Worm (Caenorhabditis elegans): Measurements from ENCODE around the gene npr-31.

npr-31 gene

ce11 chrII:7183493-7184272 lies 39.3 kb downstream of the npr-31 start, which contains the start of gene pdl-1 (continued):
- peak; percentile 21 for TF ChIP-seq elt-1 (tag; optimal IDR thresholded peaks at IDR 0.05; ENCODE audit: borderline replicate concordance, insufficient read depth)
- TF ChIP-seq tbx-8 (GFP tag; optimal IDR thresholded peaks at IDR 0.05), result peak; percentile 78
- TF ChIP-seq mab-5 (tag; optimal IDR thresholded peaks at IDR 0.05), result peak; percentile 2
- TF ChIP-seq ceh-39 (tag; optimal IDR thresholded peaks at IDR 0.05), result no peak
- no peak for TF ChIP-seq nhr-12 (tag; optimal IDR thresholded peaks at IDR 0.05)
- peak; percentile 93 for TF ChIP-seq sem-2 (GFP tag; optimal IDR thresholded peaks at IDR 0.05)
- TF ChIP-seq snpc-4 (tag; optimal IDR thresholded peaks at IDR 0.05), result no peak
- peak; percentile 43 for TF ChIP-seq nhr-28 (tag; optimal IDR thresholded peaks at IDR 0.05)

DNA sequence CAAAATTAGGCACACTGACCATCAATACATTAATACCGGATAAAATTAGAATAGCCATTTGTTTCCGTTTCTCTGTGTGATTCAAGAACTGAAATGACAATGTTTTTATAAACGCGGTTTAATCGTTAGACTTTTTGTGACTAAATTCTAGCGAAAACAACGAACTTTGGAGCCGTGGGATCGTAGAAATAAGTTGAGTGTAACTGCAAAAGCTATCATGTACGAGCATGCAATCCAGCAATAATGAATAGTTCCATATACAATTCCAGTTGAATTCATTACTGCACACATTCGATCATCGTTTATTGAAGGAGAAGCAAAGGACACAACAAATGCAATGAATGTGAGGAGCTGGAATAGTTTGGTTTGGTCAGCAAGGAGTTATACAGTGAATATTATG lies 41.7 kb downstream of the npr-31 start:
- TF ChIP-seq M03D4.4 (tag; optimal IDR thresholded peaks at IDR 0.05) (no peak), flh-1 (GFP tag; optimal IDR thresholded peaks at IDR 0.05) (no peak), unc-39 (tag; optimal IDR thresholded peaks at IDR 0.05) (no peak), pha-4 (tag; optimal IDR thresholded peaks at IDR 0.05) (no peak), ceh-83 (GFP tag; optimal IDR thresholded peaks at IDR 0.05) (no peak), unc-62 (GFP tag; optimal IDR thresholded peaks at IDR 0.05) (no peak), snpc-4 (tag; optimal IDR thresholded peaks at IDR 0.05) (no peak), drap-1 (GFP tag; optimal IDR thresholded peaks at IDR 0.05) (no peak), tbx-8 (GFP tag; optimal IDR thresholded peaks at IDR 0.05) (no peak), elt-3 (tag; optimal IDR thresholded peaks at IDR 0.05) (no peak), ceh-39 (tag; optimal IDR thresholded peaks at IDR 0.05) (no peak), bed-3 (GFP tag; optimal IDR thresholded peaks at IDR 0.05) (no peak), blmp-1 (tag; optimal IDR thresholded peaks at IDR 0.05) (no peak), sem-2 (GFP tag; optimal IDR thresholded peaks at IDR 0.05) (no peak), elt-1 (tag; optimal IDR thresholded peaks at IDR 0.05; ENCODE audit: borderline replicate concordance, insufficient read depth) (no peak), lin-13 (tag; optimal IDR thresholded peaks at IDR 0.05) (no peak)

- TF ChIP-seq ztf-11 (tag; optimal IDR thresholded peaks at IDR 0.05) (no peak), sem-2 (GFP tag; optimal IDR thresholded peaks at IDR 0.05) (no peak), unc-120 (tag; optimal IDR thresholded peaks at IDR 0.05; ENCODE audit: poor library complexity, severe bottlenecking) (no peak), ham-2 (GFP tag; optimal IDR thresholded peaks at IDR 0.05) (no peak)
Measured at ce11 chrII:7187110-7187509, 42.7 kb downstream of the npr-31 start, which contains the start of gene C27H5.6. TSS of gene C27H5.6 (minus strand) at chrII:7187210.

DNA sequence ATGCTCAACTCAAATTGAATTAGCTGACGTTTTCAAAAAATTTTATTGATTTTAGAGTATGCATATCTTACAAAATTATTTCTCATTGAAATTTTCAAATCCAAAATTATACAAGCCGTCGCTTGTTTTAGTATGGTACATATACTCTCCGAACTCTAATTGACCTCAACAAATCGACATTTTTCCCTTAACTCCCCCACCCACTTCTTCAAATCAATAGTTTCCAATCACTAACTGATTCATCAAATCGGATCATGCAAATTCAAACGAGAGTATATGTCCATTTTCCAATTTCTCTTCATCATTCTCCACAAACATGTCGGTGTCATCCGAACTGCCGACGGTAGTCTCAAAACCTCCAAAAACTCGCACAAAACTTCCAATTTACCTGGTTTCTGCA lies 44.7 kb downstream of the npr-31 start, which contains the start of gene E04F6.4:
E04F6.4 (plus strand) TSS at position 301 of the 400 bp plus-strand sequence.
- TF ChIP-seq pha-4 (tag; optimal IDR thresholded peaks at IDR 0.05), result no peak
- TF ChIP-seq lin-13 (tag; optimal IDR thresholded peaks at IDR 0.05), result no peak
- TF ChIP-seq blmp-1 (tag; optimal IDR thresholded peaks at IDR 0.05), result no peak

- no peak for TF ChIP-seq tbx-8 (GFP tag; optimal IDR thresholded peaks at IDR 0.05)
- TF ChIP-seq pha-4 (tag; optimal IDR thresholded peaks at IDR 0.05), result no peak
- TF ChIP-seq nhr-76 (tag; optimal IDR thresholded peaks at IDR 0.05), result no peak
- no peak for TF ChIP-seq hlh-1 (tag; optimal IDR thresholded peaks at IDR 0.05)
- no peak for TF ChIP-seq sem-2 (GFP tag; optimal IDR thresholded peaks at IDR 0.05)
Measured at ce11 chrII:7195541-7195940, 51.1 kb downstream of the npr-31 start, which contains the start of gene acdh-12. TSS of gene acdh-12 (minus strand) at chrII:7195641.

- no peak for TF ChIP-seq ceh-83 (GFP tag; optimal IDR thresholded peaks at IDR 0.05)
- no peak for TF ChIP-seq unc-62 (GFP tag; optimal IDR thresholded peaks at IDR 0.05)
- TF ChIP-seq cnd-1 (tag; optimal IDR thresholded peaks at IDR 0.05), result no peak
- no peak for TF ChIP-seq ztf-11 (tag; optimal IDR thresholded peaks at IDR 0.05)
- TF ChIP-seq zip-8 (tag; optimal IDR thresholded peaks at IDR 0.05), result no peak
- no peak for TF ChIP-seq nhr-28 (tag; optimal IDR thresholded peaks at IDR 0.05)
- TF ChIP-seq mep-1 (tag; optimal IDR thresholded peaks at IDR 0.05), result no peak
- TF ChIP-seq elt-1 (tag; optimal IDR thresholded peaks at IDR 0.05; ENCODE audit: borderline replicate concordance, insufficient read depth), result no peak
- TF ChIP-seq lin-32 (GFP tag; optimal IDR thresholded peaks at IDR 0.05), result no peak
- TF ChIP-seq bed-3 (GFP tag; optimal IDR thresholded peaks at IDR 0.05), result no peak
- no peak for TF ChIP-seq ceh-43 (GFP tag; optimal IDR thresholded peaks at IDR 0.05)
- no peak for TF ChIP-seq nhr-76 (tag; optimal IDR thresholded peaks at IDR 0.05)
- no peak for TF ChIP-seq sem-2 (GFP tag; optimal IDR thresholded peaks at IDR 0.05)
- TF ChIP-seq sptf-1 (tag; optimal IDR thresholded peaks at IDR 0.05), result no peak
- TF ChIP-seq mls-2 (tag; optimal IDR thresholded peaks at IDR 0.05), result no peak
- TF ChIP-seq nhr-237 (tag; optimal IDR thresholded peaks at IDR 0.05), result no peak
- TF ChIP-seq unc-39 (tag; optimal IDR thresholded peaks at IDR 0.05), result no peak
- TF ChIP-seq elt-3 (tag; optimal IDR thresholded peaks at IDR 0.05), result no peak
- no peak for TF ChIP-seq flh-1 (GFP tag; optimal IDR thresholded peaks at IDR 0.05)
Measured at ce11 chrII:7196040-7196439, 51.6 kb downstream of the npr-31 start, which contains the start of gene maoc-1. TSS of gene maoc-1 (plus strand) at chrII:7196276.
